Worm (Caenorhabditis elegans) whole organism, L1 larva: ENCODE results near the gene eif-2Balpha.

Experiments
- C04F5.9 ChIP-seq: sonication (generic microtip); optimal IDR thresholded peaks from 2 replicates; lab custom pipeline; 2016; ENCODE audit warnings: missing genetic modification characterization, missing compliant biosample characterization
- C34B4.2 ChIP-seq: sonication (generic microtip); optimal IDR thresholded peaks from 2 replicates; lab custom pipeline; 2017; ENCODE audit warnings: mild to moderate bottlenecking, missing genetic modification characterization, missing compliant biosample characterization
- F16B12.6 ChIP-seq: fragments of 150-350 bp; optimal IDR thresholded peaks from 2 replicates; lab custom pipeline; 2014; ENCODE audit warnings: missing biosample characterization, missing genetic modification characterization
- Y116A8C.19 ChIP-seq: sonication (generic microtip); optimal IDR thresholded peaks from 2 replicates; lab custom pipeline; 2016; ENCODE audit warnings: missing compliant biosample characterization, missing genetic modification characterization, borderline replicate concordance
- blmp-1 ChIP-seq: fragments of 150-350 bp; optimal IDR thresholded peaks from 2 replicates; lab custom pipeline; 2014; ENCODE audit warnings: missing biosample characterization, missing genetic modification characterization
- ceh-82 ChIP-seq, 3 experiments: fragments of 150-350 bp in 1 of 3; sonication (generic microtip) in 2 of 3; optimal IDR thresholded peaks; 2 replicates each; lab custom pipeline; 2014 to 2017; ENCODE audit warnings: missing biosample characterization in 3 of 3, missing genetic modification characterization in 3 of 3
- ceh-90 ChIP-seq: sonication (generic microtip); optimal IDR thresholded peaks from 2 replicates; lab custom pipeline; 2016; ENCODE audit warnings: missing genetic modification characterization, missing compliant biosample characterization
- dpl-1 ChIP-seq, 3 experiments: fragments of 150-350 bp in 2 of 3; sonication (generic microtip) in 1 of 3; optimal IDR thresholded peaks; 2 replicates each; lab custom pipeline; 2014 to 2017; ENCODE audit warnings: missing biosample characterization in 3 of 3, missing genetic modification characterization in 3 of 3, missing genetic modification reagents in 3 of 3
- efl-1 ChIP-seq, 4 experiments: fragments of 150-350 bp; optimal IDR thresholded peaks in 3 of 4; peaks in 1 of 4; 1 replicate in 1 of 4; 2 replicates in 3 of 4; lab custom pipeline; 2014; ENCODE audit warnings: missing biosample characterization in 2 of 4, missing genetic modification characterization in 2 of 4, missing genetic modification reagents in 2 of 4
- egl-27 ChIP-seq, 2 experiments: fragments of 150-350 bp in 1 of 2; sonication (generic microtip); optimal IDR thresholded peaks; 3 replicates each; lab custom pipeline; 2017 to 2018; ENCODE audit warnings: missing biosample characterization in 2 of 2, missing genetic modification characterization in 2 of 2, missing genetic modification reagents in 2 of 2
- elt-3 ChIP-seq, 6 experiments: fragments of 150-350 bp in 1 of 6; sonication (generic microtip); optimal IDR thresholded peaks; 2 replicates each; lab custom pipeline; 2017 to 2018; ENCODE audit warnings: missing biosample characterization in 6 of 6, missing genetic modification characterization in 6 of 6, inconsistent platforms in 1 of 6
- ets-5 ChIP-seq: fragments of 200-800 bp; sonication (Bioruptor generic); IDR thresholded peaks from 2 replicates; pipeline ENCODE4 v1.3.6; 2022; ENCODE audit warnings: missing genetic modification characterization, missing compliant biosample characterization
- fkh-4 ChIP-seq: sonication (generic microtip); optimal IDR thresholded peaks from 2 replicates; lab custom pipeline; 2016; ENCODE audit warnings: missing compliant biosample characterization, missing genetic modification characterization, borderline replicate concordance
- fkh-8 ChIP-seq: sonication (generic microtip); optimal IDR thresholded peaks from 2 replicates; lab custom pipeline; 2016; ENCODE audit warnings: mild to moderate bottlenecking, missing genetic modification characterization, missing compliant biosample characterization
- grh-1 ChIP-seq: fragments of 200-800 bp; sonication (Bioruptor generic); IDR thresholded peaks from 2 replicates; pipeline ENCODE4 v1.3.6; 2022; ENCODE audit warnings: missing genetic modification reagents, missing genetic modification characterization, missing compliant biosample characterization
- hpl-2 ChIP-seq: fragments of 150-350 bp; optimal IDR thresholded peaks from 2 replicates; lab custom pipeline; 2014; ENCODE audit warnings: missing biosample characterization, missing genetic modification reagents, missing genetic modification characterization
- irx-1 ChIP-seq: sonication (generic microtip); optimal IDR thresholded peaks from 2 replicates; lab custom pipeline; 2016; ENCODE audit warnings: missing genetic modification characterization, missing compliant biosample characterization
- isw-1 ChIP-seq: fragments of 200-800 bp; sonication (Bioruptor generic); IDR thresholded peaks from 2 replicates; pipeline ENCODE4 v1.3.6; 2022; ENCODE audit warnings: missing genetic modification characterization, missing compliant biosample characterization
- lin-13 ChIP-seq: fragments of 150-350 bp; optimal IDR thresholded peaks from 2 replicates; lab custom pipeline; 2014; ENCODE audit warnings: missing biosample characterization, missing genetic modification reagents, missing genetic modification characterization
- lin-14 ChIP-seq: fragments of 200-800 bp; sonication (Bioruptor generic); optimal IDR thresholded peaks from 2 replicates; lab custom pipeline; 2018; ENCODE audit warnings: mild to moderate bottlenecking, missing genetic modification characterization, moderate library complexity, missing compliant biosample characterization
- lin-15B ChIP-seq: fragments of 150-350 bp; sonication (generic microtip); optimal IDR thresholded peaks from 3 replicates; lab custom pipeline; 2014; ENCODE audit warnings: missing biosample characterization, missing genetic modification characterization
- lin-35 ChIP-seq, 2 experiments: fragments of 150-350 bp; optimal IDR thresholded peaks; 2 replicates each; lab custom pipeline; 2014; ENCODE audit warnings: missing biosample characterization in 2 of 2, missing genetic modification characterization in 2 of 2, missing genetic modification reagents in 2 of 2
- lin-39 ChIP-seq: fragments of 150-350 bp; optimal IDR thresholded peaks from 2 replicates; lab custom pipeline; 2014; ENCODE audit warnings: missing biosample characterization, missing genetic modification reagents, missing genetic modification characterization
- lir-3 ChIP-seq: sonication (generic microtip); optimal IDR thresholded peaks from 2 replicates; lab custom pipeline; 2016; ENCODE audit warnings: mild to moderate bottlenecking, missing genetic modification characterization, moderate library complexity, missing compliant biosample characterization; ENCODE audit not compliant: poor library complexity
- lsy-2 ChIP-seq, 2 experiments: fragments of 150-350 bp; optimal IDR thresholded peaks; 2 replicates each; lab custom pipeline; 2014; ENCODE audit warnings: missing biosample characterization in 2 of 2, missing genetic modification characterization in 2 of 2
- mdl-1 ChIP-seq, 2 experiments: fragments of 150-350 bp; optimal IDR thresholded peaks; 2 replicates each; lab custom pipeline; 2014 to 2017; ENCODE audit warnings: missing biosample characterization in 2 of 2, missing genetic modification characterization in 2 of 2, inconsistent platforms in 1 of 2
- mef-2 ChIP-seq: fragments of 150-350 bp; optimal IDR thresholded peaks from 2 replicates; lab custom pipeline; 2014; ENCODE audit warnings: missing biosample characterization, missing genetic modification characterization
- mep-1 ChIP-seq: fragments of 150-350 bp; optimal IDR thresholded peaks from 2 replicates; lab custom pipeline; 2014; ENCODE audit warnings: missing biosample characterization, missing genetic modification characterization
- nhr-19 ChIP-seq: fragments of 200-800 bp; sonication (Bioruptor generic); conservative IDR thresholded peaks from 2 replicates; pipeline ENCODE4 v1.3.6; 2022; ENCODE audit warnings: missing genetic modification characterization, missing compliant biosample characterization
- nhr-20 ChIP-seq: sonication (generic microtip); optimal IDR thresholded peaks from 2 replicates; lab custom pipeline; 2016; ENCODE audit warnings: mild to moderate bottlenecking, missing genetic modification characterization, missing compliant biosample characterization
- nhr-47 ChIP-seq: sonication (generic microtip); optimal IDR thresholded peaks from 2 replicates; lab custom pipeline; 2016; ENCODE audit warnings: mild to moderate bottlenecking, missing genetic modification characterization, moderate library complexity, missing compliant biosample characterization
- nhr-71 ChIP-seq: sonication (generic microtip); optimal IDR thresholded peaks from 2 replicates; lab custom pipeline; 2016; ENCODE audit warnings: mild to moderate bottlenecking, missing genetic modification characterization, moderate library complexity, missing compliant biosample characterization
- nhr-76 ChIP-seq: sonication (generic microtip); optimal IDR thresholded peaks from 2 replicates; lab custom pipeline; 2017; ENCODE audit warnings: missing biosample characterization, missing genetic modification characterization
- nhr-84 ChIP-seq: sonication (generic microtip); optimal IDR thresholded peaks from 2 replicates; lab custom pipeline; 2017; ENCODE audit warnings: missing biosample characterization, missing genetic modification characterization
- nhr-85 ChIP-seq: sonication (generic microtip); peaks from one replicate; lab custom pipeline; 2016; ENCODE audit warnings: missing genetic modification characterization, inconsistent platforms, missing compliant biosample characterization
- nhr-90 ChIP-seq: sonication (generic microtip); optimal IDR thresholded peaks from 2 replicates; lab custom pipeline; 2016; ENCODE audit warnings: mild to moderate bottlenecking, missing genetic modification characterization, missing compliant biosample characterization; ENCODE audit not compliant: poor library complexity
- pag-3 ChIP-seq: sonication (generic microtip); optimal IDR thresholded peaks from 2 replicates; lab custom pipeline; 2017; ENCODE audit warnings: missing genetic modification characterization, mild to moderate bottlenecking, missing compliant biosample characterization, antibody characterized with exemption, borderline replicate concordance; ENCODE audit not compliant: insufficient read depth
- rnt-1 ChIP-seq: sonication (generic microtip); optimal IDR thresholded peaks from 2 replicates; lab custom pipeline; 2016; ENCODE audit warnings: mild to moderate bottlenecking, missing genetic modification characterization, moderate library complexity, missing compliant biosample characterization
- skn-1 ChIP-seq: fragments of 150-350 bp; optimal IDR thresholded peaks from 2 replicates; lab custom pipeline; 2014; ENCODE audit warnings: missing biosample characterization, missing genetic modification characterization
- snu-23 ChIP-seq: sonication (generic microtip); optimal IDR thresholded peaks from 2 replicates; lab custom pipeline; 2016; ENCODE audit warnings: missing genetic modification characterization, missing compliant biosample characterization
- sox-4 ChIP-seq: sonication (generic microtip); optimal IDR thresholded peaks from 2 replicates; lab custom pipeline; 2016; ENCODE audit warnings: missing genetic modification characterization, missing compliant biosample characterization
- swsn-7 ChIP-seq: sonication (generic microtip); optimal IDR thresholded peaks from 2 replicates; lab custom pipeline; 2016; ENCODE audit warnings: missing genetic modification characterization, missing compliant biosample characterization
- tbx-2 ChIP-seq: sonication (generic microtip); optimal IDR thresholded peaks from 2 replicates; lab custom pipeline; 2016; ENCODE audit warnings: missing genetic modification characterization, missing compliant biosample characterization
- tlp-1 ChIP-seq: fragments of 150-350 bp; optimal IDR thresholded peaks from 2 replicates; lab custom pipeline; 2014; ENCODE audit warnings: missing biosample characterization, missing genetic modification characterization
- unc-130 ChIP-seq: fragments of 150-350 bp; optimal IDR thresholded peaks from 2 replicates; lab custom pipeline; 2017; ENCODE audit warnings: missing biosample characterization, missing genetic modification characterization, inconsistent platforms
- unc-30 ChIP-seq: sonication (generic microtip); optimal IDR thresholded peaks from 2 replicates; lab custom pipeline; 2017; ENCODE audit warnings: missing biosample characterization, missing genetic modification characterization
- unc-62 ChIP-seq: fragments of 150-350 bp; optimal IDR thresholded peaks from 2 replicates; lab custom pipeline; 2014; ENCODE audit warnings: missing biosample characterization, missing genetic modification reagents, missing genetic modification characterization
- vab-15 ChIP-seq: sonication (generic microtip); optimal IDR thresholded peaks from 2 replicates; lab custom pipeline; 2017; ENCODE audit warnings: missing genotype, mild to moderate bottlenecking, missing genetic modification characterization, missing compliant biosample characterization
- xbp-1 ChIP-seq: sonication (generic microtip); optimal IDR thresholded peaks from 2 replicates; lab custom pipeline; 2016; ENCODE audit warnings: missing genetic modification characterization, missing compliant biosample characterization
- ztf-11 ChIP-seq, 2 experiments: sonication (generic microtip); optimal IDR thresholded peaks; 2 replicates each; lab custom pipeline; 2016 to 2017; ENCODE audit warnings: missing genetic modification characterization in 2 of 2, missing biosample characterization in 1 of 2, missing compliant biosample characterization in 1 of 2

The eif-2Balpha gene

DNA sequence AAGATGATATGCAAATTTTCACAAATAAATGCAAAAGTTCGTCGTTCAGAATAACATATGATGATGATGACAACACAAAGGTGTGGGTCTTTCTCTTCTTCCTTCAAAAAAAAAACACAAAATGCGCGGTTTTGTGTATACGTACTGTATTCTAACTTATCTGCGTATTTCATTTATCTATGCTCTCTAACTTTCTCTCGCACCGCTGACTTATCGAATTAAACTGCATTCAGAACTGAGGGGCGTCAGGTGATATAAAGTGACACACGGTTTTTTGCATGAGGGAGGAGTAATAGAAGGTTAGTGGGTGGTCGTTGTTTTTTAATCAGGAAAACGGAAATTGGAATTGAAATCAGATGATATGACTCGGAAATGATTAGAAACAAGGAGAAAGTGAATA is 42.7 kb upstream of the eif-2Balpha start, which contains the start of gene sod-4:
TSS of gene sod-4 (minus strand) at position 109 of the 400 bp plus-strand sequence.
- TF ChIP-seq nhr-85 (peak; percentile 85), elt-3 (tag; optimal IDR thresholded peaks at IDR 0.05; lab: Kevin White, UChicago) (peak in 2 of 6 experiments; percentile 33 to 90), mdl-1 (tag; optimal IDR thresholded peaks at IDR 0.05; lab: Kevin White, UChicago) (peak in 1 of 2 experiments; percentile 47), snu-23 (GFP tag; lab: Kevin White, UChicago) (peak; percentile 71), ets-5 (no peak), pag-3 (tag; lab: Kevin White, UChicago) (peak; percentile 2), nhr-47 (tag; lab: Kevin White, UChicago) (peak; percentile 16), lin-14 (GFP tag; lab: Kevin White, UChicago) (peak; percentile 83), lin-13 (GFP tag; lab: Kevin White, UChicago) (peak; percentile 13), nhr-20 (peak; percentile 64), efl-1 (optimal IDR thresholded peaks at IDR 0.05; lab: Kevin White, UChicago) (peak in 1 of 2 experiments; percentile 6), efl-1 (GFP tag; optimal IDR thresholded peaks at IDR 0.05 in 1 of 2; lab: Kevin White, UChicago) (peak in 1 of 2 experiments; percentile 86), lir-3 (tag; lab: Kevin White, UChicago) (peak; percentile 6), tlp-1 (no peak), C34B4.2 (tag; lab: Kevin White, UChicago) (no peak), nhr-71 (tag; lab: Kevin White, UChicago) (peak; percentile 64), unc-62 (GFP tag; lab: Kevin White, UChicago) (no peak), nhr-90 (tag; lab: Kevin White, UChicago) (peak; percentile 42), dpl-1 (GFP tag; optimal IDR thresholded peaks at IDR 0.05; lab: Kevin White, UChicago) (peak in 2 of 3 experiments; percentile 17 to 36), lin-35 (GFP tag; optimal IDR thresholded peaks at IDR 0.05; lab: Kevin White, UChicago) (peak in 1 of 2 experiments; percentile 77), mep-1 (tag; lab: Kevin White, UChicago) (peak; percentile 63), Y116A8C.19 (tag; lab: Kevin White, UChicago) (no peak), xbp-1 (tag; lab: Kevin White, UChicago) (no peak), nhr-19 (GFP tag; lab: Robert Waterston, UW) (peak; percentile 22; the same call in 1 of the 2 replicates), sox-4 (tag; lab: Kevin White, UChicago) (no peak), lsy-2 (tag; optimal IDR thresholded peaks at IDR 0.05; lab: Kevin White, UChicago) (peak in 1 of 2 experiments; percentile 57), unc-130 (no peak), tbx-2 (peak; percentile 25), irx-1 (tag; lab: Kevin White, UChicago) (no peak), blmp-1 (tag; lab: Kevin White, UChicago) (peak; percentile 84), skn-1 (tag; lab: Kevin White, UChicago) (peak; percentile 25)

DNA sequence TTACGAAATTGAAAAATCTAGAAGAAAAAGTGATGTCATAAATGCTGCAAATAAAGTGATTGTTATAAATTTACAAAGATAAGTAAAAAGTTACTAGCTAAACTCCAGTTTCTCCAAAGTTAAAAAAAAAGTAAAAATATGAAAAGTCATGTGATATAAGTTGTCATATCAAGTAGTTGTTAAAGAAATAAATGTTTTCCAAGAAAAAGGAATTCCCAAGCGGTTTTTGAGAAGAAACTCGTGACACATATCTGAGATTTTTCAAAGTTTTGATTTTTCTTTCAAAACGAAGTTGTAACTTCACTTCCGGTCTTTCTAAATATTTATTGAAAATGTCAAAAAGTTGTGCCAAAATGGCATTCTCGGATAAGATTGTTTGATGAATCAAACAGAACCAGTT is 41.8 kb upstream of the eif-2Balpha start:
- TF ChIP-seq nhr-47 (tag; lab: Kevin White, UChicago): peak; percentile 21
- no peak for TF ChIP-seq rnt-1 (tag; lab: Kevin White, UChicago)
- TF ChIP-seq hpl-2 (GFP tag; lab: Kevin White, UChicago): no peak
- TF ChIP-seq ceh-90 (tag; lab: Kevin White, UChicago): no peak
- TF ChIP-seq nhr-76 (tag; lab: Kevin White, UChicago): no peak
- TF ChIP-seq fkh-8 (tag; lab: Kevin White, UChicago): peak; percentile 11
- TF ChIP-seq C04F5.9 (tag; lab: Kevin White, UChicago): no peak
- peak; percentile 56 for TF ChIP-seq nhr-71 (tag; lab: Kevin White, UChicago)
- no peak for TF ChIP-seq tbx-2
- TF ChIP-seq lsy-2 (tag; optimal IDR thresholded peaks at IDR 0.05; lab: Kevin White, UChicago): peak; percentile 31 to 35
- no peak for TF ChIP-seq nhr-84 (tag; lab: Kevin White, UChicago)
- no peak for TF ChIP-seq fkh-4 (tag; lab: Kevin White, UChicago)
- no peak for TF ChIP-seq mef-2 (tag; lab: Kevin White, UChicago)
- TF ChIP-seq F16B12.6 (tag; lab: Kevin White, UChicago): no peak
- TF ChIP-seq vab-15 (tag; lab: Kevin White, UChicago): no peak
- peak; percentile 8; the same call in 1 of the 2 replicates for TF ChIP-seq nhr-19 (GFP tag; lab: Robert Waterston, UW)
- no peak for TF ChIP-seq grh-1
- peak; percentile 16 for TF ChIP-seq swsn-7 (tag; lab: Kevin White, UChicago)
- TF ChIP-seq lin-15B (tag; lab: Kevin White, UChicago): no peak
- TF ChIP-seq lin-39 (tag; lab: Kevin White, UChicago): peak; percentile 52
- peak; percentile 38 for TF ChIP-seq nhr-85
- TF ChIP-seq efl-1 (optimal IDR thresholded peaks at IDR 0.05; lab: Kevin White, UChicago): no peak
- no peak for TF ChIP-seq efl-1 (GFP tag; optimal IDR thresholded peaks at IDR 0.05 in 1 of 2; lab: Kevin White, UChicago)
- TF ChIP-seq egl-27 (tag; optimal IDR thresholded peaks at IDR 0.05; lab: Kevin White, UChicago): no peak
- TF ChIP-seq unc-30 (tag; lab: Kevin White, UChicago): no peak
- TF ChIP-seq ceh-82 (tag; optimal IDR thresholded peaks at IDR 0.05; lab: Kevin White, UChicago): no peak
- no peak for TF ChIP-seq isw-1 (GFP tag; lab: Robert Waterston, UW)
- TF ChIP-seq ztf-11 (tag; optimal IDR thresholded peaks at IDR 0.05; lab: Kevin White, UChicago): no peak
